Fruit fly (Drosophila melanogaster): ENCODE data around the gene Mulk.

The Mulk gene

dm6 chr2L:10299810-10300147 is 29.9 kb downstream of the Mulk start, which contains the start of gene CYLD (continued):
- TF ChIP-seq HLH4C (GFP tag; IDR thresholded peaks at IDR 0.05; ENCODE audit: partially characterized antibody) (no peak; the same call in 1 of the 3 replicates), Ssrp (tag; optimal IDR thresholded peaks at IDR 0.05) (peak; percentile 63), Blimp-1 (GFP tag; optimal IDR thresholded peaks at IDR 0.05) (peak; percentile 78), bab2 (GFP tag; optimal IDR thresholded peaks at IDR 0.05) (peak; percentile 17), CG12942 (GFP tag; optimal IDR thresholded peaks at IDR 0.05) (peak; percentile 60), dmrt11E (tag; optimal IDR thresholded peaks at IDR 0.05) (peak; percentile 76), ac (GFP tag; optimal IDR thresholded peaks at IDR 0.05) (no peak), crol (GFP tag; IDR thresholded peaks at IDR 0.05) (no peak), CG11723 (GFP tag; optimal IDR thresholded peaks at IDR 0.05) (no peak), Fer3 (tag; optimal IDR thresholded peaks at IDR 0.05) (peak; percentile 75), dati (GFP tag; IDR thresholded peaks at IDR 0.05) (no peak), CG13296 (GFP tag; optimal IDR thresholded peaks at IDR 0.05) (peak; percentile 72), bbx (GFP tag; IDR thresholded peaks at IDR 0.05; ENCODE audit: partially characterized antibody) (no peak), CG8765 (GFP tag; IDR thresholded peaks at IDR 0.05) (no peak), mld (GFP tag; IDR thresholded peaks at IDR 0.05; ENCODE audit: partially characterized antibody) (no peak), odd (GFP tag; optimal IDR thresholded peaks at IDR 0.05) (peak; percentile 70), her (GFP tag; optimal IDR thresholded peaks at IDR 0.05) (no peak), Taf1 (GFP tag; IDR thresholded peaks at IDR 0.05) (no peak), Dfd (GFP tag; optimal IDR thresholded peaks at IDR 0.05) (no peak), CG18476 (GFP tag; optimal IDR thresholded peaks at IDR 0.05) (peak; percentile 32), sqz (GFP tag; optimal IDR thresholded peaks at IDR 0.05) (peak; percentile 50), CG15073 (GFP tag; optimal IDR thresholded peaks at IDR 0.05) (no peak), corto (GFP tag; optimal IDR thresholded peaks at IDR 0.05) (no peak), MESR4 (GFP tag; optimal IDR thresholded peaks at IDR 0.05) (peak; percentile 26), CG17359 (tag; optimal IDR thresholded peaks at IDR 0.05) (peak; percentile 77), caup (GFP tag; optimal IDR thresholded peaks at IDR 0.05; ENCODE audit: severe bottlenecking) (no peak), Dek (tag; optimal IDR thresholded peaks at IDR 0.05) (no peak), Bteb2 (GFP tag; optimal IDR thresholded peaks at IDR 0.05) (peak; percentile 24), sens (GFP tag) (peak; percentile 96), CG11456 (GFP tag; IDR thresholded peaks at IDR 0.05) (no peak), al (GFP tag; IDR thresholded peaks at IDR 0.05) (no peak; the same call in 1 of the 2 replicates), CG18619 (GFP tag; optimal IDR thresholded peaks at IDR 0.05) (peak; percentile 35), CG5953 (GFP tag; IDR thresholded peaks at IDR 0.05) (no peak), CG31441 (GFP tag; IDR thresholded peaks at IDR 0.05) (peak; percentile 76), bcd (GFP tag; optimal IDR thresholded peaks at IDR 0.05) (no peak), Kr (GFP tag; optimal IDR thresholded peaks at IDR 0.05) (no peak), CG1603 (tag; optimal IDR thresholded peaks at IDR 0.05) (peak; percentile 76), NK7.1 (GFP tag; optimal IDR thresholded peaks at IDR 0.05) (no peak), cad (GFP tag; optimal IDR thresholded peaks at IDR 0.05) (no peak), CG3838 (GFP tag; optimal IDR thresholded peaks at IDR 0.05) (peak; percentile 35), stc (GFP tag; IDR thresholded peaks at IDR 0.05) (peak; percentile 77), Ets97D (GFP tag; optimal IDR thresholded peaks at IDR 0.05) (peak; percentile 25), zfh1 (GFP tag; IDR thresholded peaks at IDR 0.05) (peak; percentile 81), CG2889 (GFP tag; IDR thresholded peaks at IDR 0.05) (no peak), Opbp (GFP tag; IDR thresholded peaks at IDR 0.05; ENCODE audit: partially characterized antibody) (no peak), Deaf1 (tag; optimal IDR thresholded peaks at IDR 0.05) (no peak), schlank (tag; optimal IDR thresholded peaks at IDR 0.05) (no peak), HLH3B (GFP tag; IDR thresholded peaks at IDR 0.05) (peak; percentile 44; the same call in 1 of the 2 replicates), H15 (GFP tag; IDR thresholded peaks at IDR 0.05) (no peak), Hr39 (optimal IDR thresholded peaks at IDR 0.05) (no peak), Side (GFP tag; optimal IDR thresholded peaks at IDR 0.05) (no peak), CG15696 (tag; optimal IDR thresholded peaks at IDR 0.05) (peak; percentile 49)

Data from whole organism, embryonic.